Worm (Caenorhabditis elegans): ENCODE results near the gene rnp-5.

The rnp-5 gene

DNA sequence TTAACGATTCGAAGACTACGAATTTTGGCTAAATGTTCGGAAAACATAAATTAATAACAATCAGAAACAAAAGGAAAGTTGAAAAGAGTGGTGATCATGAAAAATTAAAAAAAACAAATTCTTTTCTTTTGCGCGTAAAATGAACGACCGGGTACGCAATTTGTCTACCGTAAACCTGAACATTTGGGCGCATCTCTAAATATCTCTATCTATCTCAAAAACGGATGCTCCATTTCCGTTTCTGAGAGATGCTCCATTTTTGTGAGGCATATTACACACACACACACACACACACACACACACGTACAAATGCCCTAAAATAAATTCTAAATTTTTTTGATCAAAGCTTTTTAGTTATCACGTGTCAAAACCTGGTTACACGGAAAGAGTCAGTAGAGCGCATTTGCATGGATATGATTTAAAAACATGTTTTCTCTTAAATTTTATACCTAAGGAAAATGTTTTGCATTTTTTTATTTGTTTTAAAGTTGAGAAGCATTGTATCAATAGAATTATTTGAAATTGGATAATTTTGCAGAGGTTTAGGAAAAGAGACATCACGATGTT is 35.4 kb upstream of the rnp-5 start:
- TF ChIP-seq scrt-1 (GFP tag; IDR thresholded peaks at IDR 0.05): no peak
- TF ChIP-seq tbx-11 (GFP tag; IDR thresholded peaks at IDR 0.05): no peak

DNA sequence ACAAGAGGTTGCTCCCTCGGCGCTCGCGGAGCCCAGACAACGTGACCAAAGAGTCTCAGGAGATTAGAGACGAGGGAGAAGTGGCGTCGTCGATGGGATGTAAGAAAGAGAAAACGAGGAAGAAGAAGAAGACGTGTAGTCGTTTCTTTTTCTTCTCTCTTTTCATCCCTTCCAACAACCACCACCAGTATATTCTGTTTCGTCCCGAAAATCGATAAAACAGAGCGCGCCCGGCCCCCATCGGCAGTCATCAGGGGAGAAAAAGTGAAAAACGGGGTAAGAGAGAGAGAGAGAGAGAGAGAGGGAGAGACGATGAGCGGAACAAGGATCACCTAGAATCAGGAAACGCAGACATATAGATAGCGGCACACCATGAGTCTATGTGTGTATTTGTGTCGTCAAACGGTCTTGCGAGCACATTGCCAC is 34.2 kb upstream of the rnp-5 start:
- TF ChIP-seq hmg-4 (GFP tag; optimal IDR thresholded peaks at IDR 0.05) (peak; percentile 26), ets-7 (tag; optimal IDR thresholded peaks at IDR 0.05) (no peak), B0310.2 (tag; optimal IDR thresholded peaks at IDR 0.05) (no peak), aly-1 (tag; optimal IDR thresholded peaks at IDR 0.05) (peak; percentile 28), flt-1 (GFP tag; IDR thresholded peaks at IDR 0.05) (0 out of 2 replicates have a peak, but pooled peaks have one; percentile 25), F13C5.2 (tag; optimal IDR thresholded peaks at IDR 0.05) (peak; percentile 51)

DNA sequence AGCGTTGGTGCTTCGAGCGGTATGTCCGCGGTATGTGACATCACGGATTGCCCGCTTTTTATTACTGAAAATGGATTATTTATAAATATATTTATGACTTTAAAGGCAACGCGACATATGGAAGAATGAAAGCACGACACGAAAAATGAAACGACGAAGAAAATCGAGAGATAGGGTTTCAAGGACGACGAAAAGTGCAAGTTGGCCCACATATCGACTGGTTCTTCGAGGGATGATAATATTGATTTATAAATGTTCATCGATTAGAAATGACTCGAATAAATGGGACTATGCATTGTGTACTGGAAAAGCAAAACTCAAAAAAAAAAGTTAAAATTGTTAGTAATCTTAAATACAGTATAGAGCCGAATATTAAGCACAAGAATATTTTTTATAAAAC is 33.0 kb upstream of the rnp-5 start, which contains the start of gene zer-1:
zer-1 (minus strand) TSS at position 68 of the 400 bp plus-strand sequence.
- TF ChIP-seq hnd-1 (tag; optimal IDR thresholded peaks at IDR 0.05): no peak
- no peak for TF ChIP-seq B0310.2 (tag; optimal IDR thresholded peaks at IDR 0.05)
- no peak for TF ChIP-seq hmbx-1 (tag; optimal IDR thresholded peaks at IDR 0.05)
- no peak for TF ChIP-seq tbx-37 (GFP tag; conservative IDR thresholded peaks at IDR 0.05)
- no peak for TF ChIP-seq F13C5.2 (tag; optimal IDR thresholded peaks at IDR 0.05)
- TF ChIP-seq ama-1 (optimal IDR thresholded peaks at IDR 0.05): no peak
- no peak for TF ChIP-seq ets-7 (tag; optimal IDR thresholded peaks at IDR 0.05)
- no peak for TF ChIP-seq sea-1 (GFP tag; conservative IDR thresholded peaks at IDR 0.05)
- TF ChIP-seq tra-4 (tag; optimal IDR thresholded peaks at IDR 0.05): no peak
- TF ChIP-seq pes-1 (GFP tag; IDR thresholded peaks at IDR 0.05): no peak

- TF ChIP-seq hmg-4 (GFP tag; optimal IDR thresholded peaks at IDR 0.05) (no peak), ceh-36 (tag; optimal IDR thresholded peaks at IDR 0.05) (no peak), F13C5.2 (tag; optimal IDR thresholded peaks at IDR 0.05) (no peak), ama-1 (optimal IDR thresholded peaks at IDR 0.05) (no peak), B0310.2 (tag; optimal IDR thresholded peaks at IDR 0.05) (no peak), aly-1 (tag; optimal IDR thresholded peaks at IDR 0.05) (no peak), sea-1 (GFP tag; conservative IDR thresholded peaks at IDR 0.05) (no peak)
Observed at ce11 chrIII:883595-883994, 29.9 kb upstream of the rnp-5 start.

ce11 chrIII:881460-881859 is 27.8 kb upstream of the rnp-5 start:
- no peak for TF ChIP-seq aly-1 (tag; optimal IDR thresholded peaks at IDR 0.05)
- TF ChIP-seq sea-1 (GFP tag; conservative IDR thresholded peaks at IDR 0.05): no peak
- no peak for TF ChIP-seq pes-1 (GFP tag; IDR thresholded peaks at IDR 0.05)
- no peak for TF ChIP-seq ceh-36 (tag; optimal IDR thresholded peaks at IDR 0.05)
- no peak for TF ChIP-seq hmg-4 (GFP tag; optimal IDR thresholded peaks at IDR 0.05)
- TF ChIP-seq F13C5.2 (tag; optimal IDR thresholded peaks at IDR 0.05): no peak
- no peak for TF ChIP-seq tbx-11 (GFP tag; IDR thresholded peaks at IDR 0.05)
- no peak for TF ChIP-seq flt-1 (GFP tag; IDR thresholded peaks at IDR 0.05)
- no peak for TF ChIP-seq ets-7 (tag; optimal IDR thresholded peaks at IDR 0.05)

ce11 chrIII:880840-881239 is 27.1 kb upstream of the rnp-5 start:
- TF ChIP-seq ama-1 (optimal IDR thresholded peaks at IDR 0.05): no peak

DNA sequence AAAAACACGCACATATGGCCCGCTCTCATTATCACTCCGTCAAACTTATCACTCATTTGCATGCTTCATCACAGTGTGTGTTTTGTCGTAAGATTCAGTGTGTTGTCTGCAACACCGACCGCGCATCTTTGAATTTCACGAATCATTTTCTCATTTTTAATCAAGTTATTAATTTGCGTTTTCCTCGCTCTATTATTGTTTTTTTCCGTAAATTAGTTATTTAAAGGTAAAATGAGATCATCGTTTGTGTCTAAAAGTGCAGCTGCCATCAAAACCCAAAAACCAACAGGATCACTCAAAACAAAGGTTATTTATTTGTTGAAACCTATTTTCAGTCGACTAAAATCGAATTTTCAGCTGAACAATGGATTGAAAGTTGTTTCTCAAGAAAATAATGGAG is 25.9 kb upstream of the rnp-5 start, which contains the start of the genes T24C4.5 and ucr-2.3:
T24C4.5 (minus strand) TSS at position 101 of the 400 bp plus-strand sequence.
ucr-2.3 (plus strand) TSS at position 227 of the 400 bp plus-strand sequence.
- TF ChIP-seq F13C5.2 (tag; optimal IDR thresholded peaks at IDR 0.05): no peak

DNA sequence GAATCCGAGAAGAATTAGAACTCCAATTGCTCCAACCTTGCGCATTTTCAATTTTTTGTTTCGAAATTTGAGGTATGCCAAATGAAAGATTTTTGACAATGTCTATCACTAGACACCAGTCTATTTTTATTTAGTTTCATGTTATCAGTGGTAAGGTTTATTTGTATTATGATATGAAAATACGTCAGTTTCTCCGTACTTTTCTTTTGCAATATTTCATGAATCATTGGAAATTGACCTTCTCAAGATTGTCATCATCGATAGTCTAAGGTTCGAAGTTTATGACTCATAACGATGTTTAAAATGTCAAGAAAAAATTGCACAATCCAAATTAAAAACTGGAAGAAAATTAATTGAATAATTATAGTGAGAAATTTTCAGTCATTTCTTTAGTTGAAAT is 19.7 kb upstream of the rnp-5 start, which contains the start of gene clc-19:
clc-19 (minus strand) TSS at position 135 of the 400 bp plus-strand sequence.
- TF ChIP-seq ets-7 (tag; optimal IDR thresholded peaks at IDR 0.05) (no peak), B0310.2 (tag; optimal IDR thresholded peaks at IDR 0.05) (no peak), ceh-36 (tag; optimal IDR thresholded peaks at IDR 0.05) (no peak), aly-1 (tag; optimal IDR thresholded peaks at IDR 0.05) (no peak), F13C5.2 (tag; optimal IDR thresholded peaks at IDR 0.05) (no peak), sea-1 (GFP tag; conservative IDR thresholded peaks at IDR 0.05) (no peak), scrt-1 (GFP tag; IDR thresholded peaks at IDR 0.05) (no peak), ceh-13 (GFP tag; optimal IDR thresholded peaks at IDR 0.05) (no peak), pes-1 (GFP tag; IDR thresholded peaks at IDR 0.05) (no peak), hnd-1 (tag; optimal IDR thresholded peaks at IDR 0.05) (no peak), ama-1 (optimal IDR thresholded peaks at IDR 0.05) (no peak), hmbx-1 (tag; optimal IDR thresholded peaks at IDR 0.05) (no peak), tbx-37 (GFP tag; conservative IDR thresholded peaks at IDR 0.05) (no peak)

ce11 chrIII:872373-872772 is 18.7 kb upstream of the rnp-5 start, which contains the start of the genes T24C4.3 and clc-20:
T24C4.3 (minus strand) TSS chrIII:872473.
clc-20 (plus strand) TSS chrIII:872583.
- no peak for TF ChIP-seq pes-1 (GFP tag; IDR thresholded peaks at IDR 0.05)
- no peak for TF ChIP-seq tbx-11 (GFP tag; IDR thresholded peaks at IDR 0.05)
- no peak for TF ChIP-seq tbx-37 (GFP tag; conservative IDR thresholded peaks at IDR 0.05)
- no peak for TF ChIP-seq hmg-4 (GFP tag; optimal IDR thresholded peaks at IDR 0.05)
- TF ChIP-seq ceh-13 (GFP tag; optimal IDR thresholded peaks at IDR 0.05): no peak
- no peak for TF ChIP-seq sea-1 (GFP tag; conservative IDR thresholded peaks at IDR 0.05)
- TF ChIP-seq ets-7 (tag; optimal IDR thresholded peaks at IDR 0.05): no peak
- no peak for TF ChIP-seq tra-4 (tag; optimal IDR thresholded peaks at IDR 0.05)
- TF ChIP-seq flt-1 (GFP tag; IDR thresholded peaks at IDR 0.05): no peak
- no peak for TF ChIP-seq hnd-1 (tag; optimal IDR thresholded peaks at IDR 0.05)
- no peak for TF ChIP-seq F13C5.2 (tag; optimal IDR thresholded peaks at IDR 0.05)
- no peak for TF ChIP-seq hmbx-1 (tag; optimal IDR thresholded peaks at IDR 0.05)
- no peak for TF ChIP-seq ceh-36 (tag; optimal IDR thresholded peaks at IDR 0.05)
- no peak for TF ChIP-seq aly-1 (tag; optimal IDR thresholded peaks at IDR 0.05)
